Worm (Caenorhabditis elegans) whole organism, L2 larva: ENCODE results near the gene M60.7.

Experiments
- F13H6.1 ChIP-seq: sonication (generic microtip); optimal IDR thresholded peaks from 2 replicates; lab custom pipeline; 2016; ENCODE audit warnings: missing genetic modification characterization, missing compliant biosample characterization
- R02D3.7 ChIP-seq: fragments of 150-350 bp; optimal IDR thresholded peaks from 2 replicates; lab custom pipeline; 2014; ENCODE audit warnings: missing biosample characterization, missing genetic modification characterization
- elt-1 ChIP-seq: fragments of 150-350 bp; optimal IDR thresholded peaks from 2 replicates; lab custom pipeline; 2014; ENCODE audit warnings: missing biosample characterization, missing genetic modification characterization
- fos-1 ChIP-seq: fragments of 150-350 bp; optimal IDR thresholded peaks from 2 replicates; lab custom pipeline; 2014; ENCODE audit warnings: missing biosample characterization, missing genetic modification characterization
- lin-13 ChIP-seq: fragments of 150-350 bp; optimal IDR thresholded peaks from 2 replicates; lab custom pipeline; 2014; ENCODE audit warnings: missing biosample characterization, missing genetic modification reagents, missing genetic modification characterization
- nhr-11 ChIP-seq: fragments of 150-350 bp; optimal IDR thresholded peaks from 2 replicates; lab custom pipeline; 2014; ENCODE audit warnings: missing biosample characterization, missing genetic modification characterization
- nhr-12 ChIP-seq: fragments of 150-350 bp; optimal IDR thresholded peaks from 2 replicates; lab custom pipeline; 2014; ENCODE audit warnings: missing biosample characterization, missing genetic modification characterization
- nhr-25 ChIP-seq: fragments of 150-350 bp; sonication (generic microtip); optimal IDR thresholded peaks from 3 replicates; lab custom pipeline; 2014; ENCODE audit warnings: missing biosample characterization, missing genetic modification characterization
- skn-1 ChIP-seq: sonication (generic microtip); optimal IDR thresholded peaks from 2 replicates; lab custom pipeline; 2017; ENCODE audit warnings: missing biosample characterization, missing genetic modification characterization
- sma-9 ChIP-seq, 2 experiments: fragments of 150-350 bp in 1 of 2; sonication (generic microtip) in 1 of 2; optimal IDR thresholded peaks; 2 replicates each; lab custom pipeline; 2014 to 2016; ENCODE audit warnings: missing genetic modification characterization in 2 of 2, mild to moderate bottlenecking in 1 of 2, missing biosample characterization in 1 of 2, missing compliant biosample characterization in 1 of 2, missing genetic modification reagents in 1 of 2, moderate library complexity in 1 of 2
- unc-39 ChIP-seq: fragments of 150-350 bp; optimal IDR thresholded peaks from 2 replicates; lab custom pipeline; 2014; ENCODE audit warnings: missing biosample characterization, missing genetic modification characterization
- ztf-11 ChIP-seq: sonication (generic microtip); optimal IDR thresholded peaks from 2 replicates; lab custom pipeline; 2017; ENCODE audit warnings: missing biosample characterization, missing genetic modification characterization

DNA sequence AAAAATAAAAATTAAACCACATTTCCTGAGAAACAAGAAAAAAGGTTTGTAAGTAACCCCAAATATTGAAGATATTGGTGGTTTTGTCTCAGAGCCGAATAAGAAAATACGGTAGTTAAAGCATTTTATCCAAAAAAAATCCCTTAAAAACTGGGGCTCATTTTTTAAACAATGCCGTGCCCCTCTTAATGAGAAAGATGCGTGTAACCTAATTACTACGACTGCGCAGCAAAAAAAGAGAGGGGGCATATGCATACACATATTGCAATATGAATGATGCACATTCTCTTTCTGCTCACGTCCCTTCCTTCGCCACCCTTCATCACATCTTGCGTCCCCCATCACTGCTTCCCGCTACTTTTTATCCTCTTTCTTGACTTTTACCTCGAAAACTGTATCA lies 7.1 kb upstream of the M60.7 start:
- TF ChIP-seq R02D3.7 (tag; lab: Kevin White, UChicago) (no peak), lin-13 (GFP tag; lab: Kevin White, UChicago) (no peak), fos-1 (tag; lab: Kevin White, UChicago) (no peak), F13H6.1 (tag; lab: Kevin White, UChicago) (no peak), nhr-25 (tag; lab: Kevin White, UChicago) (no peak), skn-1 (tag; lab: Kevin White, UChicago) (no peak), sma-9 (GFP tag; optimal IDR thresholded peaks at IDR 0.05; lab: Kevin White, UChicago) (no peak), sma-9 (tag; optimal IDR thresholded peaks at IDR 0.05; lab: Kevin White, UChicago) (no peak), elt-1 (no peak), nhr-11 (tag; lab: Kevin White, UChicago) (no peak), nhr-12 (tag; lab: Kevin White, UChicago) (no peak), unc-39 (tag; lab: Kevin White, UChicago) (no peak), ztf-11 (tag; lab: Kevin White, UChicago) (no peak)
